Fruit fly (Drosophila melanogaster): ENCODE results near the gene teq.

- no peak for TF ChIP-seq CG13204 (GFP tag; optimal IDR thresholded peaks at IDR 0.05)
- TF ChIP-seq Pif1A (GFP tag; optimal IDR thresholded peaks at IDR 0.05): no peak
- TF ChIP-seq CG9948 (tag; optimal IDR thresholded peaks at IDR 0.05): peak; percentile 22
- no peak for TF ChIP-seq EcR (GFP tag; optimal IDR thresholded peaks at IDR 0.05)
- no peak for TF ChIP-seq gl (tag; optimal IDR thresholded peaks at IDR 0.05)
- peak; percentile 0 for TF ChIP-seq CG14655 (GFP tag; optimal IDR thresholded peaks at IDR 0.05)
- no peak for TF ChIP-seq Ets98B (GFP tag; IDR thresholded peaks at IDR 0.05)
These were observed 41.6 kb upstream of the teq start for dm6 chr3L:9032871-9033270.
